Worm (Caenorhabditis elegans) whole organism, young adult: ENCODE data around the gene Y67D2.2.
A peak's percentile ranks its signal among the peaks of the same experiment; 100 is the strongest.

Experiments used
- B0019.2 ChIP-seq: fragments of 200-800 bp; sonication (Bioruptor generic); conservative IDR thresholded peaks from 2 replicates; pipeline ENCODE4 v1.3.6; 2022; ENCODE audit warnings: missing genetic modification reagents, missing genetic modification characterization, missing compliant biosample characterization
- B0035.1 ChIP-seq: sonication (generic microtip); optimal IDR thresholded peaks from 2 replicates; lab custom pipeline; 2016; ENCODE audit warnings: missing genetic modification characterization, mild to moderate bottlenecking, missing compliant biosample characterization, missing genotype, missing genetic modification reagents
- D2030.7 ChIP-seq: fragments of 200-800 bp; sonication (Bioruptor generic); IDR thresholded peaks from 2 replicates; pipeline ENCODE4 v1.3.6; 2022; ENCODE audit warnings: missing genetic modification reagents, missing genetic modification characterization, missing compliant biosample characterization
- F37B4.10 ChIP-seq: fragments of 200-800 bp; sonication (Bioruptor generic); IDR thresholded peaks from 2 replicates; pipeline ENCODE4 v1.3.6; 2022; ENCODE audit warnings: missing genetic modification characterization, missing compliant biosample characterization
- F49E8.2 ChIP-seq: sonication (generic microtip); optimal IDR thresholded peaks from 3 replicates; lab custom pipeline; 2017; ENCODE audit warnings: missing genetic modification characterization, mild to moderate bottlenecking, missing compliant biosample characterization, antibody characterized with exemption, moderate library complexity; ENCODE audit not compliant: insufficient read depth
- F52B5.7 ChIP-seq: sonication (generic microtip); optimal IDR thresholded peaks from 2 replicates; lab custom pipeline; 2016; ENCODE audit warnings: mild to moderate bottlenecking, missing genetic modification characterization, missing compliant biosample characterization
- K11D2.4 ChIP-seq: fragments of 200-800 bp; sonication (Bioruptor generic); IDR thresholded peaks from 2 replicates; pipeline ENCODE4 v1.3.6; 2022; ENCODE audit warnings: missing genetic modification reagents, missing genetic modification characterization, missing compliant biosample characterization
- T07F8.4 ChIP-seq: sonication (generic microtip); optimal IDR thresholded peaks from 2 replicates; lab custom pipeline; 2016; ENCODE audit warnings: mild to moderate bottlenecking, missing genetic modification characterization, moderate library complexity, missing compliant biosample characterization
- Y53F4B.3 ChIP-seq: fragments of 200-800 bp; sonication (Bioruptor generic); IDR thresholded peaks from 2 replicates; pipeline ENCODE4 v1.3.6; 2022; ENCODE audit warnings: missing genetic modification reagents, missing genetic modification characterization, missing compliant biosample characterization
- Y56A3A.18 ChIP-seq: fragments of 200-800 bp; sonication (Bioruptor generic); IDR thresholded peaks from 2 replicates; pipeline ENCODE4 v1.3.6; 2022; ENCODE audit warnings: missing genetic modification reagents, missing genetic modification characterization, missing compliant biosample characterization
- Y67H2A.10 ChIP-seq: fragments of 200-800 bp; sonication (Bioruptor generic); conservative IDR thresholded peaks from 2 replicates; pipeline ENCODE4 v1.3.6; 2022; ENCODE audit warnings: missing genetic modification reagents, missing genetic modification characterization, missing compliant biosample characterization
- Y79H2A.3 ChIP-seq: fragments of 200-800 bp; sonication (Bioruptor generic); conservative IDR thresholded peaks from 2 replicates; pipeline ENCODE4 v1.3.6; 2022; ENCODE audit warnings: missing genetic modification reagents, missing genetic modification characterization, missing compliant biosample characterization
- ZK185.1 ChIP-seq: sonication (generic microtip); optimal IDR thresholded peaks from 2 replicates; lab custom pipeline; 2016; ENCODE audit warnings: mild to moderate bottlenecking, missing genetic modification characterization, missing compliant biosample characterization; ENCODE audit not compliant: poor library complexity, severe bottlenecking
- akir-1 ChIP-seq: fragments of 200-800 bp; sonication (Bioruptor generic); optimal IDR thresholded peaks from 2 replicates; lab custom pipeline; 2018; ENCODE audit warnings: mild to moderate bottlenecking, missing genetic modification characterization, moderate library complexity, missing compliant biosample characterization
- aptf-3 ChIP-seq: fragments of 200-800 bp; sonication (Bioruptor generic); IDR thresholded peaks from 2 replicates; pipeline ENCODE4 v1.3.6; 2022; ENCODE audit warnings: missing genetic modification characterization, missing compliant biosample characterization
- atf-7 ChIP-seq: sonication (generic microtip); optimal IDR thresholded peaks from 2 replicates; lab custom pipeline; 2017; ENCODE audit warnings: mild to moderate bottlenecking, missing genetic modification characterization, missing compliant biosample characterization
- attf-6 ChIP-seq: fragments of 200-800 bp; sonication (Bioruptor generic); IDR thresholded peaks from 2 replicates; pipeline ENCODE4 v1.3.6; 2022; ENCODE audit warnings: missing genetic modification reagents, missing genetic modification characterization, missing compliant biosample characterization
- bed-1 ChIP-seq: fragments of 200-800 bp; sonication (Bioruptor generic); IDR thresholded peaks from 2 replicates; pipeline ENCODE4 v1.3.6; 2022; ENCODE audit warnings: missing genetic modification reagents, missing genetic modification characterization, missing compliant biosample characterization
- ceh-91 ChIP-seq: fragments of 200-800 bp; sonication (Bioruptor generic); IDR thresholded peaks from 2 replicates; pipeline ENCODE4 v1.3.6; 2022; ENCODE audit warnings: missing genetic modification reagents, missing genetic modification characterization, missing compliant biosample characterization
- die-1 ChIP-seq: sonication (generic microtip); optimal IDR thresholded peaks from 2 replicates; lab custom pipeline; 2016; ENCODE audit warnings: missing genotype, mild to moderate bottlenecking, missing genetic modification characterization, missing compliant biosample characterization
- dox-1 ChIP-seq: fragments of 200-800 bp; sonication (Bioruptor generic); IDR thresholded peaks from 2 replicates; pipeline ENCODE4 v1.3.6; 2022; ENCODE audit warnings: missing genetic modification reagents, missing genetic modification characterization, missing compliant biosample characterization
- dpl-1 ChIP-seq: fragments of 150-350 bp; optimal IDR thresholded peaks from 2 replicates; lab custom pipeline; 2014; ENCODE audit warnings: missing biosample characterization, missing genetic modification reagents, missing genetic modification characterization
- ekl-4 ChIP-seq: fragments of 200-800 bp; sonication (Bioruptor generic); IDR thresholded peaks from 2 replicates; pipeline ENCODE4 v1.3.6; 2022; ENCODE audit warnings: missing genetic modification reagents, missing genetic modification characterization, missing compliant biosample characterization
- fkh-3 ChIP-seq: sonication (generic microtip); optimal IDR thresholded peaks from 2 replicates; lab custom pipeline; 2016; ENCODE audit warnings: mild to moderate bottlenecking, missing genetic modification characterization, missing compliant biosample characterization
- gei-17 ChIP-seq: fragments of 200-800 bp; sonication (Bioruptor generic); optimal IDR thresholded peaks from 2 replicates; lab custom pipeline; 2018; ENCODE audit warnings: mild to moderate bottlenecking, missing genetic modification characterization, missing compliant biosample characterization
- hsf-1 ChIP-seq: fragments of 200-800 bp; sonication (Bioruptor generic); IDR thresholded peaks from 2 replicates; pipeline ENCODE4 v1.3.6; 2022; ENCODE audit warnings: missing genetic modification reagents, missing genetic modification characterization, missing compliant biosample characterization
- let-526 ChIP-seq: fragments of 200-800 bp; sonication (Bioruptor generic); IDR thresholded peaks from 2 replicates; pipeline ENCODE4 v1.3.6; 2022; ENCODE audit warnings: missing genetic modification reagents, missing genetic modification characterization, missing compliant biosample characterization
- let-607 ChIP-seq, 2 experiments: fragments of 200-800 bp in 1 of 2; sonication (Bioruptor generic) in 1 of 2; sonication (generic microtip) in 1 of 2; optimal IDR thresholded peaks; 2 replicates each; lab custom pipeline; 2016 to 2018; ENCODE audit warnings: mild to moderate bottlenecking in 2 of 2, missing compliant biosample characterization in 2 of 2, missing genetic modification characterization in 2 of 2, moderate library complexity in 2 of 2, missing genotype in 1 of 2
- lin-26 ChIP-seq: fragments of 200-800 bp; sonication (Bioruptor generic); IDR thresholded peaks from 2 replicates; pipeline ENCODE4 v1.3.6; 2022; ENCODE audit warnings: missing genetic modification reagents, missing genetic modification characterization, missing compliant biosample characterization
- lsy-27 ChIP-seq: sonication (generic microtip); optimal IDR thresholded peaks from 2 replicates; lab custom pipeline; 2017; ENCODE audit warnings: missing genetic modification characterization, mild to moderate bottlenecking, missing compliant biosample characterization, antibody characterized with exemption, missing genotype, borderline replicate concordance; ENCODE audit not compliant: insufficient read depth
- mcd-1 ChIP-seq: fragments of 200-800 bp; sonication (Bioruptor generic); IDR thresholded peaks from 2 replicates; pipeline ENCODE4 v1.3.6; 2022; ENCODE audit warnings: missing genetic modification reagents, missing genetic modification characterization, missing compliant biosample characterization
- mxl-1 ChIP-seq: sonication (generic microtip); optimal IDR thresholded peaks from 2 replicates; lab custom pipeline; 2016; ENCODE audit warnings: missing genetic modification characterization, missing compliant biosample characterization
- nfya-2 ChIP-seq: fragments of 200-800 bp; sonication (Bioruptor generic); IDR thresholded peaks from 2 replicates; pipeline ENCODE4 v1.3.6; 2022; ENCODE audit warnings: missing genetic modification reagents, missing genetic modification characterization, missing compliant biosample characterization
- nhr-179 ChIP-seq: sonication (generic microtip); optimal IDR thresholded peaks from 2 replicates; lab custom pipeline; 2016; ENCODE audit warnings: mild to moderate bottlenecking, missing genetic modification characterization, missing compliant biosample characterization
- nhr-90 ChIP-seq: sonication (generic microtip); optimal IDR thresholded peaks from 2 replicates; lab custom pipeline; 2016; ENCODE audit warnings: missing genotype, mild to moderate bottlenecking, missing genetic modification characterization, missing compliant biosample characterization
- pha-4 ChIP-seq: fragments of 150-350 bp; sonication (generic microtip); optimal IDR thresholded peaks from 2 replicates; lab custom pipeline; 2014; ENCODE audit warnings: missing biosample characterization, missing genetic modification reagents, missing genetic modification characterization
- rcor-1 ChIP-seq: fragments of 200-800 bp; sonication (Bioruptor generic); IDR thresholded peaks from 2 replicates; pipeline ENCODE4 v1.3.6; 2022; ENCODE audit warnings: missing genetic modification reagents, missing genetic modification characterization, missing compliant biosample characterization
- repo-1 ChIP-seq: sonication (generic microtip); optimal IDR thresholded peaks from 2 replicates; lab custom pipeline; 2017; ENCODE audit warnings: mild to moderate bottlenecking, missing genetic modification characterization, missing compliant biosample characterization
- rpc-1 ChIP-seq, 2 experiments: fragments of 150-350 bp in 1 of 2; sonication (generic microtip) in 1 of 2; optimal IDR thresholded peaks; 2 replicates each; lab custom pipeline; 2014 to 2018; ENCODE audit warnings: missing biosample characterization in 1 of 2, missing genetic modification characterization in 1 of 2, missing genetic modification reagents in 1 of 2, missing genotype in 1 of 2
- sea-2 ChIP-seq: fragments of 200-800 bp; sonication (Bioruptor generic); IDR thresholded peaks from 2 replicates; pipeline ENCODE4 v1.3.6; 2022; ENCODE audit warnings: missing genetic modification characterization, missing compliant biosample characterization
- snpc-4 ChIP-seq, 5 experiments: fragments of 150-350 bp in 1 of 5; sonication (generic microtip) in 4 of 5; optimal IDR thresholded peaks; 2 replicates each; lab custom pipeline; 2014 to 2018; ENCODE audit warnings: missing genetic modification characterization in 5 of 5, missing biosample characterization in 3 of 5, antibody characterized with exemption in 2 of 5, mild to moderate bottlenecking in 2 of 5, missing compliant biosample characterization in 2 of 5, missing genotype in 2 of 5, moderate library complexity in 2 of 5, missing genetic modification reagents in 1 of 5
- tbx-9 ChIP-seq: sonication (generic microtip); optimal IDR thresholded peaks from 2 replicates; lab custom pipeline; 2016; ENCODE audit warnings: borderline replicate concordance, missing genetic modification characterization, inconsistent platforms, missing compliant biosample characterization
- tlf-1 ChIP-seq: fragments of 200-800 bp; sonication (Bioruptor generic); optimal IDR thresholded peaks from 2 replicates; lab custom pipeline; 2018; ENCODE audit warnings: mild to moderate bottlenecking, missing genetic modification characterization, missing compliant biosample characterization
- ztf-22 ChIP-seq: fragments of 200-800 bp; sonication (Bioruptor generic); optimal IDR thresholded peaks from 2 replicates; lab custom pipeline; 2018; ENCODE audit warnings: mild to moderate bottlenecking, missing genetic modification characterization, moderate library complexity, missing compliant biosample characterization
- ztf-25 ChIP-seq: fragments of 200-800 bp; sonication (Bioruptor generic); IDR thresholded peaks from 2 replicates; pipeline ENCODE4 v1.3.6; 2022; ENCODE audit warnings: missing genetic modification reagents, missing genetic modification characterization, missing compliant biosample characterization
- ztf-28 ChIP-seq: fragments of 200-800 bp; sonication (Bioruptor generic); IDR thresholded peaks from 2 replicates; pipeline ENCODE4 v1.3.6; 2022; ENCODE audit warnings: missing genetic modification reagents, missing genetic modification characterization, missing compliant biosample characterization
- ztf-6 ChIP-seq: fragments of 200-800 bp; sonication (Bioruptor generic); IDR thresholded peaks from 2 replicates; pipeline ENCODE4 v1.3.6; 2022; ENCODE audit warnings: missing genetic modification reagents, missing genetic modification characterization, missing compliant biosample characterization

Gene Y67D2.2

DNA sequence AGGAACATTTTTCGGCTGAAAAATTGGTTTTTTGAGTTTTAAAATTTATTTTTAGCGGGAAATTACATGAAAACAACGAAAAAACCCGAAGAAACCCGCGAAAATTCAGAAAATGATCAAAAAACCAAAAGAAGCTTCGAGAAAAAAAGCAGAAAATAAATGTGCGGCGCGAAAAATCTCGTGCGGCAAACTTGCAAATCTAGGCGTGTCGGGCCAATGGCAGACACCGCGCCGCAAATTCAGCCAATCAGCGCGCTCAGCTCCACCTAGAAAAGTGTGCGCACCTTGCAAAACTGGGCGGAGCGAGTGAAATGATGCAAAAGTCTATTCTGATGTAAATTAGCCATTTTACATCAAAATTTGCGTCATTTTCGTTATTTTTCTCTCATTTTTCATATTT lies 60.3 kb downstream of the Y67D2.2 start, which contains the start of gene Y22D7AL.10 (continued):
- peak; percentile 99 for TF ChIP-seq hsf-1
- TF ChIP-seq sea-2 (GFP tag; lab: Robert Waterston, UW): peak; percentile 68; the same call in 1 of the 2 replicates
- peak; percentile 99 for TF ChIP-seq dox-1 (GFP tag; lab: Robert Waterston, UW)
- TF ChIP-seq nhr-179 (tag; lab: Kevin White, UChicago): no peak
- peak; percentile 99 for TF ChIP-seq D2030.7 (GFP tag; lab: Robert Waterston, UW)
- peak; percentile 82 for TF ChIP-seq nhr-90
- TF ChIP-seq pha-4: peak; percentile 73
- TF ChIP-seq repo-1 (tag; lab: Kevin White, UChicago): peak; percentile 99
- peak; percentile 96 for TF ChIP-seq F37B4.10 (GFP tag; lab: Robert Waterston, UW)
- TF ChIP-seq tlf-1 (GFP tag; lab: Kevin White, UChicago): peak; percentile 100
- TF ChIP-seq snpc-4 (GFP tag; optimal IDR thresholded peaks at IDR 0.05; lab: Kevin White, UChicago): peak; percentile 73
- TF ChIP-seq snpc-4 (tag; optimal IDR thresholded peaks at IDR 0.05; lab: Kevin White, UChicago): peak in 3 of 4 experiments; percentile 60 to 90 (median 77)
- no peak for TF ChIP-seq akir-1
- 0 out of 2 replicates have a peak, but pooled peaks have one; percentile 73 for TF ChIP-seq ztf-25 (GFP tag; lab: Robert Waterston, UW)
- peak; percentile 97 for TF ChIP-seq ZK185.1 (tag; lab: Kevin White, UChicago)
- peak; percentile 92 for TF ChIP-seq let-526
- TF ChIP-seq rpc-1 (optimal IDR thresholded peaks at IDR 0.05; lab: Kevin White, UChicago): peak; percentile 90
- TF ChIP-seq rpc-1 (tag; optimal IDR thresholded peaks at IDR 0.05; lab: Kevin White, UChicago): peak; percentile 8
- peak; percentile 69 for TF ChIP-seq fkh-3 (tag; lab: Kevin White, UChicago)
- TF ChIP-seq atf-7 (tag; lab: Kevin White, UChicago): peak; percentile 97
- TF ChIP-seq ekl-4 (GFP tag; lab: Robert Waterston, UW): peak; percentile 99
- peak; percentile 90 for TF ChIP-seq Y79H2A.3 (GFP tag; lab: Robert Waterston, UW)
- TF ChIP-seq rcor-1 (GFP tag; lab: Robert Waterston, UW): peak; percentile 97
- peak; percentile 91 for TF ChIP-seq B0019.2
- TF ChIP-seq let-607 (tag; optimal IDR thresholded peaks at IDR 0.05; lab: Kevin White, UChicago): peak; percentile 83 to 92
- peak; percentile 87 for TF ChIP-seq attf-6 (GFP tag; lab: Robert Waterston, UW)
- peak; percentile 94 for TF ChIP-seq Y67H2A.10 (GFP tag; lab: Robert Waterston, UW)
- peak; percentile 97 for TF ChIP-seq Y56A3A.18
- TF ChIP-seq Y53F4B.3 (GFP tag; lab: Robert Waterston, UW): peak; percentile 85
- TF ChIP-seq B0035.1 (tag; lab: Kevin White, UChicago): peak; percentile 94
- 0 out of 2 replicates have a peak, but pooled peaks have one; percentile 41 for TF ChIP-seq aptf-3 (GFP tag; lab: Robert Waterston, UW)
- peak; percentile 48 for TF ChIP-seq lsy-27
- peak; percentile 81 for TF ChIP-seq lin-26 (GFP tag; lab: Robert Waterston, UW)
- TF ChIP-seq F52B5.7 (tag; lab: Kevin White, UChicago): peak; percentile 94
- TF ChIP-seq K11D2.4: peak; percentile 97
- TF ChIP-seq T07F8.4 (tag; lab: Kevin White, UChicago): peak; percentile 72
- TF ChIP-seq mxl-1: no peak
- TF ChIP-seq gei-17: peak; percentile 91
- TF ChIP-seq bed-1 (GFP tag; lab: Robert Waterston, UW): no peak
- TF ChIP-seq die-1 (tag; lab: Kevin White, UChicago): peak; percentile 77
- peak; percentile 96 for TF ChIP-seq ceh-91 (GFP tag; lab: Robert Waterston, UW)
- TF ChIP-seq F49E8.2 (tag; lab: Kevin White, UChicago): peak; percentile 96
- TF ChIP-seq tbx-9 (tag; lab: Kevin White, UChicago): peak; percentile 64
- TF ChIP-seq dpl-1: peak; percentile 92
- peak; percentile 93 for TF ChIP-seq ztf-28 (GFP tag; lab: Robert Waterston, UW)
- TF ChIP-seq ztf-22 (GFP tag; lab: Kevin White, UChicago): peak; percentile 82
- TF ChIP-seq mcd-1 (GFP tag; lab: Robert Waterston, UW): peak; percentile 98
- TF ChIP-seq nfya-2 (GFP tag; lab: Robert Waterston, UW): peak; percentile 100
- TF ChIP-seq ztf-6 (GFP tag; lab: Robert Waterston, UW): 0 out of 2 replicates have a peak, but pooled peaks have one; percentile 46
